Fruit fly (Drosophila melanogaster): ENCODE data around the gene gdl-ORF39.

- no peak for TF ChIP-seq sqz (GFP tag; optimal IDR thresholded peaks at IDR 0.05)
- no peak for TF ChIP-seq Gug (GFP tag; IDR thresholded peaks at IDR 0.05)
- no peak for TF ChIP-seq Eip74EF (GFP tag; optimal IDR thresholded peaks at IDR 0.05)
- no peak for TF ChIP-seq CG10431 (GFP tag; optimal IDR thresholded peaks at IDR 0.05)
Measured at dm6 chr3L:15501646-15501972, 7.6 kb upstream of the gdl-ORF39 start.

All from whole organism, embryonic.